Worm (Caenorhabditis elegans): ENCODE data around the gene C02F4.4.
A peak's percentile ranks its signal among the peaks of the same experiment; 100 is the strongest.

C02F4.4 gene

ce11 chrIV:10524095-10524829, 9.2 kb upstream of the C02F4.4 start, which contains the start of gene C02F4.5:
C02F4.5 (minus strand) TSS chrIV:10524145.
- TF ChIP-seq dmd-4 (tag; optimal IDR thresholded peaks at IDR 0.05) (no peak), lin-11 (tag; optimal IDR thresholded peaks at IDR 0.05) (no peak), mdl-1 (tag; optimal IDR thresholded peaks at IDR 0.05) (no peak), blmp-1 (tag; optimal IDR thresholded peaks at IDR 0.05; ENCODE audit: insufficient read depth) (no peak), ama-1 (optimal IDR thresholded peaks at IDR 0.05) (no peak), snpc-4 (tag; optimal IDR thresholded peaks at IDR 0.05) (no peak), nhr-77 (tag; optimal IDR thresholded peaks at IDR 0.05) (no peak), lsy-2 (tag; optimal IDR thresholded peaks at IDR 0.05) (peak in 1 of 2 experiments; percentile 36), nhr-12 (tag; optimal IDR thresholded peaks at IDR 0.05) (no peak), lin-39 (tag; optimal IDR thresholded peaks at IDR 0.05) (no peak), ceh-82 (tag; optimal IDR thresholded peaks at IDR 0.05) (no peak), alr-1 (tag; optimal IDR thresholded peaks at IDR 0.05) (no peak), nhr-21 (tag; optimal IDR thresholded peaks at IDR 0.05) (no peak), nhr-23 (tag; optimal IDR thresholded peaks at IDR 0.05) (no peak), ceh-16 (tag; optimal IDR thresholded peaks at IDR 0.05) (no peak), mbf-1 (tag; optimal IDR thresholded peaks at IDR 0.05) (no peak), peb-1 (tag; optimal IDR thresholded peaks at IDR 0.05) (no peak), ztf-11 (tag; optimal IDR thresholded peaks at IDR 0.05) (no peak), crh-2 (tag; optimal IDR thresholded peaks at IDR 0.05) (peak; percentile 18), sma-9 (GFP tag; optimal IDR thresholded peaks at IDR 0.05) (no peak), sma-9 (tag; optimal IDR thresholded peaks at IDR 0.05) (no peak), elt-3 (tag; optimal IDR thresholded peaks at IDR 0.05) (no peak), F13H6.1 (tag; optimal IDR thresholded peaks at IDR 0.05) (peak; percentile 2), aly-2 (tag; optimal IDR thresholded peaks at IDR 0.05) (no peak), ztf-4 (tag; optimal IDR thresholded peaks at IDR 0.05) (no peak), Y55F3AM.14 (GFP tag; optimal IDR thresholded peaks at IDR 0.05) (no peak), gmeb-1 (tag; optimal IDR thresholded peaks at IDR 0.05) (no peak), nhr-10 (tag; optimal IDR thresholded peaks at IDR 0.05) (no peak), ztf-1 (GFP tag; conservative IDR thresholded peaks at IDR 0.05) (no peak), C34F6.9 (tag; optimal IDR thresholded peaks at IDR 0.05) (peak; percentile 5), mab-5 (tag; optimal IDR thresholded peaks at IDR 0.05) (no peak), zag-1 (tag; optimal IDR thresholded peaks at IDR 0.05) (peak; percentile 6), R02D3.7 (tag; optimal IDR thresholded peaks at IDR 0.05) (no peak), fos-1 (tag; optimal IDR thresholded peaks at IDR 0.05) (no peak)

ce11 chrIV:10521106-10521505, 6.1 kb upstream of the C02F4.4 start, which contains the start of gene cal-4:
cal-4 (plus strand) TSS chrIV:10521406.
- no peak for TF ChIP-seq mbf-1 (tag; optimal IDR thresholded peaks at IDR 0.05)
- TF ChIP-seq blmp-1 (tag; optimal IDR thresholded peaks at IDR 0.05; ENCODE audit: insufficient read depth): no peak
- no peak for TF ChIP-seq nhr-11 (tag; optimal IDR thresholded peaks at IDR 0.05)
- no peak for TF ChIP-seq zag-1 (tag; optimal IDR thresholded peaks at IDR 0.05)
- TF ChIP-seq aly-2 (tag; optimal IDR thresholded peaks at IDR 0.05): no peak

- TF ChIP-seq alr-1 (tag; optimal IDR thresholded peaks at IDR 0.05) (no peak), lin-13 (GFP tag; optimal IDR thresholded peaks at IDR 0.05) (no peak), nhr-77 (tag; optimal IDR thresholded peaks at IDR 0.05) (no peak), gmeb-1 (tag; optimal IDR thresholded peaks at IDR 0.05) (no peak), unc-55 (GFP tag; optimal IDR thresholded peaks at IDR 0.05) (no peak)
Measured at ce11 chrIV:10518652-10519051, 3.6 kb upstream of the C02F4.4 start.

- TF ChIP-seq peb-1 (tag; optimal IDR thresholded peaks at IDR 0.05): no peak
- no peak for TF ChIP-seq nhr-77 (tag; optimal IDR thresholded peaks at IDR 0.05)
- no peak for TF ChIP-seq nhr-21 (tag; optimal IDR thresholded peaks at IDR 0.05)
- TF ChIP-seq gmeb-1 (tag; optimal IDR thresholded peaks at IDR 0.05): no peak
- no peak for TF ChIP-seq lin-13 (GFP tag; optimal IDR thresholded peaks at IDR 0.05)
Measured at ce11 chrIV:10513266-10513665, 1.8 kb downstream of the C02F4.4 start.

Data from whole organism, L2 larva.